Worm (Caenorhabditis elegans): ENCODE measurements around the gene K04G11.3.

- TF ChIP-seq nhr-77 (tag; optimal IDR thresholded peaks at IDR 0.05) (no peak), egl-27 (tag; optimal IDR thresholded peaks at IDR 0.05) (no peak), nhr-28 (tag; optimal IDR thresholded peaks at IDR 0.05) (no peak), sox-4 (tag; optimal IDR thresholded peaks at IDR 0.05) (no peak), lin-13 (GFP tag; optimal IDR thresholded peaks at IDR 0.05) (no peak)
Observed at ce11 chrX:14309656-14310055, 37.8 kb downstream of the K04G11.3 start.
